Worm (Caenorhabditis elegans): ENCODE data around the gene prdm-14.

ce11 chrX:9069070-9069469, 23.1 kb downstream of the prdm-14 start:
- TF ChIP-seq lin-15B (tag; optimal IDR thresholded peaks at IDR 0.05) (no peak), ctbp-1 (GFP tag; IDR thresholded peaks at IDR 0.05) (no peak), aly-2 (tag; optimal IDR thresholded peaks at IDR 0.05) (no peak)

All from whole organism, L4 larva.